Fruit fly (Drosophila melanogaster): Measurements from ENCODE around the gene Eig71Eg.

The Eig71Eg gene

DNA sequence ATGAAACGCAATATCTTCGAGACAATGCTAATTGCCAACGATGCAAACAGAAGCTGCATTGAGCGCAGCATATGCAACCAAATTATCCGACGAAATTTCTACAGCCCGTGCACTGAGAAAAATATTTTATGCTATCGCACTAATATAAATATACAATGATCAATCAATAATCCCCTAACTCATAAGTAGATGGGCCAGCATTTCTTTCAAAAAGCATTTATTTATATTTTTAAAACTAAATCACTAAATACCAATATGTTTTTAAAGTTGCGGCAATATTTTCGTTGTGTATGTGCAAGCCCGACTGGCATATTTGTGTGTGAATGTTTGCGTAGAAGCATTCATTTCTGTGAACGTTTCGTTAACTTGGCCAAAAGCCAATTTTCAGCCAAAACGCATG is 11.2 kb upstream of the Eig71Eg start:
- TF ChIP-seq CG14655 (GFP tag; optimal IDR thresholded peaks at IDR 0.05): no peak
- no peak for TF ChIP-seq CG10348 (GFP tag; IDR thresholded peaks at IDR 0.05)

DNA sequence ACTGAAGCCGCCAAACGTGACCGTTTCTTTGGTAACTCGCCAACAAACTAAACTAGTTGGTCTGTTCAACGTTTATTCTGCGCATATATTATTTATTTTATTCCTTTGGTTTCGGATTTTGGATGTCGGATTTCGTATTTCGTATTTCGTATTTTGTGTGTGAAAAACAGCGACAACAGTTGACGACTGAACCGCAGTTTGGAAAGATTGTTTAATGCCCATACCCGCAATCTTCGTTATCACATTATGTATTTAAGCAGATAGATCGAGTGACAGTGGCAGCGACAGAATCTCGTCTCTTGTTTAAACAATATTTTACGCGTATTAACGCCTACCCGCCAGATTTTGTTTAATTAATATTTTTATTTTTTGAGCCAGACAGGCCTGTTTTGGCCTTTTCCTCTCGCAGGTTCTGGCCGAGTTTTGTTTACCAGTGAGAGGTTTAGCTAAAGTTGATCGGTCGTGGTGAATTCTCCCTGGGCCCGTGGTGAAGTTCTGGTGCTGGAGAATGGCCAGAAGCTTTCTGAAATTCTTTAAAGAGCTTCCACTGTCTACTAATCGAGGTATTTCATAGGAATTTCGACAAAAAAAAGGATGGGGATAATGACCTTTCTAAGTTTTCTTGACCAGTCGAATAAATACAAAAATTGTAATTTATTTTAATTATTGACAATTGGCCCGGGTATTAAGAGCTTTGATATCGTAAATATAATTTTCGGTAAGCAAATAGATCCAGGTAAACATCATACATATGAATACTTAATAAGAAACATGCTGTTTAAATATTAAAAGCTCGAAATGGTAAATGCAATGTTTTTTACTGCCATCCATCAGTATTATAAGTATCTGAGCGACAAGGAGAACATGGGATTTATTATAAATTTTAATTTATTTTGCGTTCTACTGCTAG is 9.5 kb upstream of the Eig71Eg start, which contains the start of the genes comm3 and CG43083:
TSS of gene comm3 (minus strand) at position 51 of the 910 bp plus-strand sequence.
TSS of gene CG43083 (plus strand) at position 860 of the 910 bp plus-strand sequence.
- TF ChIP-seq Snoo (tag; optimal IDR thresholded peaks at IDR 0.05): no peak
- no peak for TF ChIP-seq CG8301 (tag; optimal IDR thresholded peaks at IDR 0.05)
- TF ChIP-seq CG34367 (tag; optimal IDR thresholded peaks at IDR 0.05): no peak
- no peak for TF ChIP-seq CG17806 (tag; optimal IDR thresholded peaks at IDR 0.05)
- no peak for TF ChIP-seq rn (GFP tag; IDR thresholded peaks at IDR 0.05)
- TF ChIP-seq Ets98B (GFP tag; IDR thresholded peaks at IDR 0.05): no peak
- TF ChIP-seq CG14655 (GFP tag; optimal IDR thresholded peaks at IDR 0.05): no peak
- no peak for TF ChIP-seq CG10348 (GFP tag; IDR thresholded peaks at IDR 0.05)
- TF ChIP-seq Pif1A (GFP tag; optimal IDR thresholded peaks at IDR 0.05): no peak
- TF ChIP-seq EcR (GFP tag; optimal IDR thresholded peaks at IDR 0.05): no peak
- no peak for TF ChIP-seq CG4496 (GFP tag; IDR thresholded peaks at IDR 0.05)

DNA sequence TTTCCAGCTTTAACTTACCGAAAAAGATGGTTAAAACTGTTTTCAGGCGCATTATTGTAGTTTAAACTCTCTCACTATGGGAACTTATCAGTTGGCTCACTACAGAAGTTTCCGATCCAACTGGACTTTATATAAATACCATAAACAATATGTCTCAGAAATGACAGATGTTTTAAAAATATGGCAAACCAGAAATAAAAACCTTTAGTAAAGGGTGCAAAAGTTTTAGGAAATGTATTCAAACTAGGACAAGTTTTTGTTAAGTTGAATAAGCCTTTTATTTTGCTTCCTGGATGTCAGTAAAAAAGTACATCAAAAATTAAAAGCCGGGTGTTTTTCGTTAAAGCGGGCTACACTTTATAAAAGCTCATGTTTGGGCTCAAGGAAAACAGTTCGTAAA is 7.9 kb upstream of the Eig71Eg start, which contains the start of the genes Eig71Ea and Eig71Eb:
TSS of gene Eig71Ea (minus strand) at position 101 of the 400 bp plus-strand sequence.
TSS of gene Eig71Eb (plus strand) at position 376 of the 400 bp plus-strand sequence.
- TF ChIP-seq CG10348 (GFP tag; IDR thresholded peaks at IDR 0.05) (no peak), gl (tag; optimal IDR thresholded peaks at IDR 0.05) (no peak), CG4496 (GFP tag; IDR thresholded peaks at IDR 0.05) (no peak), CG8159 (tag; optimal IDR thresholded peaks at IDR 0.05) (no peak), Pif1B (GFP tag; optimal IDR thresholded peaks at IDR 0.05) (no peak), CG9948 (tag; optimal IDR thresholded peaks at IDR 0.05) (no peak), Pif1A (GFP tag; optimal IDR thresholded peaks at IDR 0.05) (no peak), CG15710 (tag; optimal IDR thresholded peaks at IDR 0.05) (no peak), rn (GFP tag; IDR thresholded peaks at IDR 0.05) (no peak), CG34367 (tag; optimal IDR thresholded peaks at IDR 0.05) (no peak), CG17806 (tag; optimal IDR thresholded peaks at IDR 0.05) (no peak), CG8301 (tag; optimal IDR thresholded peaks at IDR 0.05) (no peak), CG12605 (GFP tag; IDR thresholded peaks at IDR 0.05) (no peak), CG14655 (GFP tag; optimal IDR thresholded peaks at IDR 0.05) (no peak), CG13204 (GFP tag; optimal IDR thresholded peaks at IDR 0.05) (no peak), fd96Ca (GFP tag; IDR thresholded peaks at IDR 0.05) (no peak)

DNA sequence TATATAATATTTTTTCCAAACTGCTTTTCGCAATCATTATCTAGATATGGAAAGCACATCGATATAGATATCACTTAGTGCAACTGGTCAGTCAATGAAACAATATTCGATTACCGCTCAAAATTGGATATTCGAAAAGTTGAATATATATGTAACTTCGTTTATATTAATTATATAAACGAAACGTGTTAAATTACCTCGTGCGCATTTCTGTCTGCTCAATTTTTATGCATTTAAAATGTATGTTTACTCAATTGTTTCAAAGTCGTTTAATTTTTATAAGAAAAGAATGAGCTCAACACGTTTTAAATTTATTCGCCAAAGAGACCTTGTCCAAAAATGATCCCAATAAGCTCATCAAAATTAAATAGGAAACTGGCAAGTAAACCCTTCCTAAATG is 6.9 kb upstream of the Eig71Eg start, which contains the start of gene CG43084:
TSS of gene CG43084 (plus strand) at position 301 of the 400 bp plus-strand sequence.
- no peak for TF ChIP-seq gl (tag; optimal IDR thresholded peaks at IDR 0.05)
- no peak for TF ChIP-seq CG8159 (tag; optimal IDR thresholded peaks at IDR 0.05)
- no peak for TF ChIP-seq D1 (tag; optimal IDR thresholded peaks at IDR 0.05)
- TF ChIP-seq CG10348 (GFP tag; IDR thresholded peaks at IDR 0.05): no peak
- TF ChIP-seq CG14655 (GFP tag; optimal IDR thresholded peaks at IDR 0.05): no peak
- TF ChIP-seq Ets98B (GFP tag; IDR thresholded peaks at IDR 0.05): no peak
- no peak for TF ChIP-seq Pif1B (GFP tag; optimal IDR thresholded peaks at IDR 0.05)
- TF ChIP-seq EcR (GFP tag; optimal IDR thresholded peaks at IDR 0.05): no peak
- no peak for TF ChIP-seq CG13204 (GFP tag; optimal IDR thresholded peaks at IDR 0.05)
- TF ChIP-seq rn (GFP tag; IDR thresholded peaks at IDR 0.05): no peak
- no peak for TF ChIP-seq CG9948 (tag; optimal IDR thresholded peaks at IDR 0.05)

- TF ChIP-seq Snoo (tag; optimal IDR thresholded peaks at IDR 0.05) (no peak), CG10348 (GFP tag; IDR thresholded peaks at IDR 0.05) (no peak), gl (tag; optimal IDR thresholded peaks at IDR 0.05) (no peak), CG32121 (GFP tag; IDR thresholded peaks at IDR 0.05) (no peak)
Observed at dm6 chr3L:15652154-15652553, 5.3 kb upstream of the Eig71Eg start, which contains the start of the genes Eig71Ec and Eig71Ed. Gene Eig71Ec (minus strand): TSS chr3L:15652254. Gene Eig71Ed (plus strand): TSS chr3L:15652537.

- TF ChIP-seq rn (GFP tag; IDR thresholded peaks at IDR 0.05): no peak
- TF ChIP-seq CG10348 (GFP tag; IDR thresholded peaks at IDR 0.05): no peak
- no peak for TF ChIP-seq CG12605 (GFP tag; IDR thresholded peaks at IDR 0.05)
- TF ChIP-seq Snoo (tag; optimal IDR thresholded peaks at IDR 0.05): no peak
- TF ChIP-seq D1 (tag; optimal IDR thresholded peaks at IDR 0.05): no peak
Observed at dm6 chr3L:15655910-15656309, 1.5 kb upstream of the Eig71Eg start, which contains the start of gene Eig71Ee. Gene Eig71Ee (minus strand): TSS chr3L:15656010.

DNA sequence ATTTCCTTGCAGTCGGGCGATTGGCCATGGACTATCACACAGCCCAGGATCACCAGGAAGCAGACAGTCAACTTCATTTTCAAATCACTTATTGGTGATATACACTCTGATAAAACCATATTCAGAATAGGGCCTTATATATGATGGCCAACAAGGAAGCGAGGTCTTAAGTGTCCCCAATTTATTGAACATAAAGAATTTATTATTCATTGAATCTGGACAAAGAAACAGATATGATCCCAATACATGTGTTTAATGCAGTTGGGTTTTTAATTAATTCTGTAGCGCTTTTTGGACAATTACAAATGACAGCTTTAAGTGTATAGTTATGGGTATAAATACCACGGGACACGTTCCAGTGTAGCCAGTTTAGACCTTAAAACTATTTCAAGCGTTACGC is 1.9 kb downstream of the Eig71Eg start, which contains the start of the genes Eig71Eh and Eig71Ei:
TSS of gene Eig71Eh (minus strand) at position 101 of the 400 bp plus-strand sequence.
TSS of gene Eig71Ei (plus strand) at position 367 of the 400 bp plus-strand sequence.
- TF ChIP-seq CG15710 (tag; optimal IDR thresholded peaks at IDR 0.05): no peak
- no peak for TF ChIP-seq Ets98B (GFP tag; IDR thresholded peaks at IDR 0.05)
- TF ChIP-seq fd96Ca (GFP tag; IDR thresholded peaks at IDR 0.05): no peak
- no peak for TF ChIP-seq Snoo (tag; optimal IDR thresholded peaks at IDR 0.05)
- TF ChIP-seq EcR (GFP tag; optimal IDR thresholded peaks at IDR 0.05): no peak
- no peak for TF ChIP-seq CG17806 (tag; optimal IDR thresholded peaks at IDR 0.05)
- no peak for TF ChIP-seq CG12605 (GFP tag; IDR thresholded peaks at IDR 0.05)
- TF ChIP-seq D1 (tag; optimal IDR thresholded peaks at IDR 0.05): no peak
- no peak for TF ChIP-seq CG14655 (GFP tag; optimal IDR thresholded peaks at IDR 0.05)
- no peak for TF ChIP-seq CG34367 (tag; optimal IDR thresholded peaks at IDR 0.05)
- no peak for TF ChIP-seq CG4496 (GFP tag; IDR thresholded peaks at IDR 0.05)

Data from whole organism, pupa.